Worm (Caenorhabditis elegans): ENCODE data around the gene mltn-13.

DNA sequence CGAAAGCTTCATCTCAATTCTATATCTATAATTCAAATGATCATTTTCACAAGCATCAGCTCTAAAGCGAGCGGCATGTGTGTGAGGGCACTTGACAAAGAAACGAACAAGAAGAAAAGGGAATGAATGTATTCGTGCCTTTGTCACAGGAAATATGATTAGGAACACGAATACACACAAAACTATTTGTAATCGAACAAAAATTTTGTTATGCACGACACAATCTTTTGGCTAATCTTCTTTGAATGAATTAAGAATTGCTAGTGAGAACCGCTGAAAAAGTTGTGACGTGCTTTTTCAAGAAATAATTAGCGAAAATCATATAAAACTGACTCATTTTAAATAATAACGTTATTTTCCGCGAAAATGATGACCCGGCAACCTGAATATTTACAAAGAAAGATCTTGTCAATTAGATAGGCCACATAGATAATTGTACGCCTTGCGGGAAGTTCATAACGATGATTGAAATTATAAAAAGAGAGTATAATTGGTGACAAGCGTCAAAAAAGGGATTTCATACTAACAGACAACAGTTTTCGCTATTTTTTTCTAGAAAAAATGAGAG, 45.3 kb upstream of the mltn-13 start:
- TF ChIP-seq ahr-1 (tag; optimal IDR thresholded peaks at IDR 0.05): no peak
- no peak for TF ChIP-seq pha-4 (tag; optimal IDR thresholded peaks at IDR 0.05)
- TF ChIP-seq madf-2 (tag; optimal IDR thresholded peaks at IDR 0.05): no peak
- no peak for TF ChIP-seq F13H6.1 (tag; optimal IDR thresholded peaks at IDR 0.05)
- no peak for TF ChIP-seq pag-3 (tag; optimal IDR thresholded peaks at IDR 0.05; ENCODE audit: borderline replicate concordance)
- no peak for TF ChIP-seq lin-11 (tag; optimal IDR thresholded peaks at IDR 0.05)
- no peak for TF ChIP-seq hlh-6 (tag; optimal IDR thresholded peaks at IDR 0.05)
- no peak for TF ChIP-seq pqm-1 (tag; optimal IDR thresholded peaks at IDR 0.05)
- no peak for TF ChIP-seq dmd-4 (tag; optimal IDR thresholded peaks at IDR 0.05; ENCODE audit: borderline replicate concordance)

All from whole organism, late embryonic.